Worm (Caenorhabditis elegans): ENCODE measurements around the gene F56D2.5.
A peak's percentile ranks its signal among the peaks of the same experiment; 100 is the strongest.

F56D2.5 gene

DNA sequence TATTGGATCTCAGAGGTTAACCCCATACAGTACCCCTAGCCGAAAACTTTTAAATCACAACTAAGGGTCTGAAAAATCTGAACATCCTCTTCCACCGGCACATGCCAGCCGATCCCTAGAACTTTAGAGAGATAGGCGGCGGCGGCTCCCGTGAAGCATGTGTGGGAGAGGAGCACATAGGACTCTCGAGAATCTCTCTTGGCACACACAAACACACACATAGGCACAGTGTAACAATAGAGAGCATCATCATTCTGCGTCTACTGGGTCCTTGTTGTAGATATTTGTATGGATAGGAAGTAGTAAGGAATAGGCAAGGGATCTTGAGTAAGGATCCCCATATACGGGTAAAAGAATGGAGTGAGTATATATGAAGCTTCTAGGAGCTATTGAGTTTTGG, 15.5 kb downstream of the F56D2.5 start:
- TF ChIP-seq hrde-1 (tag; optimal IDR thresholded peaks at IDR 0.05; ENCODE audit: borderline replicate concordance) (no peak), ceh-27 (GFP tag; optimal IDR thresholded peaks at IDR 0.05) (peak; percentile 2), pha-4 (tag; optimal IDR thresholded peaks at IDR 0.05) (no peak), rcor-1 (GFP tag; IDR thresholded peaks at IDR 0.05) (no peak), let-526 (GFP tag; IDR thresholded peaks at IDR 0.05) (no peak), madf-8 (GFP tag; conservative IDR thresholded peaks at IDR 0.05) (no peak), aptf-3 (GFP tag; IDR thresholded peaks at IDR 0.05) (no peak)

DNA sequence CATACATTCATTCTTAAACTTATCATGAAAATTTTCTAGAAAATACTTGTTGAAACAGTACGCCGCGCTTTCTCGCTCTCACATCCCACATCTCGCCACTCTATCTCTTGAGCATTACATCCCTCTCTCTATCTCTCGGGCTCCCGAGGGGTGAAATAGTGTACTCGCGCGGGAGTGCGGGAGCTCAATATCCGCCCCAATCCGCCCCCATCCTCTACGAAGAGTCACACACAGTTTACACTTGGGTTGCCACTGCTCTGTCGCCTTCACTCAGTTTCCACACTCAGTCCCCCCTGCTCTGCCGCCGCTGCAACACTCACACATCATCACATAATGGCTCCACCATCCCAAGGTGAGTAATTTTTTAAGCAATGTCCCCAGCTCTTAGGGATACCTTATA, 16.4 kb downstream of the F56D2.5 start, which contains the start of gene mlc-3:
Gene mlc-3 (plus strand): TSS at position 227 of the 400 bp plus-strand sequence.
- TF ChIP-seq ztf-28 (GFP tag; IDR thresholded peaks at IDR 0.05), result 0 out of 2 replicates have a peak, but pooled peaks have one; percentile 69
- TF ChIP-seq cebp-1 (GFP tag; IDR thresholded peaks at IDR 0.05), result no peak
- TF ChIP-seq cebp-1 (tag; optimal IDR thresholded peaks at IDR 0.05), result peak; percentile 15
- TF ChIP-seq zfh-2 (GFP tag; conservative IDR thresholded peaks at IDR 0.05), result peak; percentile 64
- no peak for TF ChIP-seq ama-1 (optimal IDR thresholded peaks at IDR 0.05)
- TF ChIP-seq ama-1 (GFP tag; optimal IDR thresholded peaks at IDR 0.05), result no peak
- peak; percentile 47 for TF ChIP-seq him-1 (tag; optimal IDR thresholded peaks at IDR 0.05)
- 0 out of 2 replicates have a peak, but pooled peaks have one; percentile 46 for TF ChIP-seq Y53G8AR.9 (GFP tag; conservative IDR thresholded peaks at IDR 0.05)
- TF ChIP-seq egl-44 (GFP tag; IDR thresholded peaks at IDR 0.05), result no peak

DNA sequence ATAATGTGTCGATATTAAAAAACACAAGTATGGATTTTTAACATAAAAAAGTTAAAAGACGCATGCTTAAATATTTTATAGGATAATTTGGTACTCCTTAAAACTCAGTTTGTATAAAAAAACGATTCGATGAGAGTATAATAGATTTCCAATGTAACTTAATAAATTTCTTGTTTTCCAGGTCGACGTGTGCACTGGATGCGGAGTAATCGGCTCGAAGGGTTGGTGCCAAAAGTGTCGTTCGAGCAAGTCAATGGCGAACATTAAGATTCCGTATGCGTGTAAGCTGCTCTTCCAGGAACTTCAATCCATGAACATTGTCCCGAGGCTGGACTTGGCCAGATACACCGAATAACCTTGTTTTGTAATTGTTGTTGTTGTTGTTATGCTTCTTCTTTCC, 16.9 kb downstream of the F56D2.5 start:
- TF ChIP-seq F37B4.10 (GFP tag; IDR thresholded peaks at IDR 0.05) (no peak), tbp1 (GFP tag; optimal IDR thresholded peaks at IDR 0.05) (no peak), C06A6.2 (GFP tag; conservative IDR thresholded peaks at IDR 0.05) (no peak), lir-1 (GFP tag; conservative IDR thresholded peaks at IDR 0.05) (no peak), nfya-1 (tag; optimal IDR thresholded peaks at IDR 0.05; ENCODE audit: borderline replicate concordance, insufficient read depth) (no peak), ztf-28 (GFP tag; IDR thresholded peaks at IDR 0.05) (no peak), unc-62 (GFP tag; optimal IDR thresholded peaks at IDR 0.05) (no peak), snpc-1.1 (tag; optimal IDR thresholded peaks at IDR 0.05; ENCODE audit: insufficient read depth) (no peak), ztf-6 (GFP tag; IDR thresholded peaks at IDR 0.05) (no peak), ztf-25 (GFP tag; IDR thresholded peaks at IDR 0.05) (no peak), F57A8.1 (GFP tag; optimal IDR thresholded peaks at IDR 0.05) (no peak), attf-6 (GFP tag; IDR thresholded peaks at IDR 0.05) (no peak), lsy-27 (tag; optimal IDR thresholded peaks at IDR 0.05; ENCODE audit: borderline replicate concordance, insufficient read depth) (no peak), nhr-27 (tag; optimal IDR thresholded peaks at IDR 0.05) (no peak), nhr-80 (tag; optimal IDR thresholded peaks at IDR 0.05) (no peak), efl-1 (GFP tag; optimal IDR thresholded peaks at IDR 0.05) (no peak), unc-130 (GFP tag; optimal IDR thresholded peaks at IDR 0.05) (no peak), hlh-26 (GFP tag; conservative IDR thresholded peaks at IDR 0.05) (no peak), pha-4 (tag; optimal IDR thresholded peaks at IDR 0.05) (no peak), B0019.2 (GFP tag; conservative IDR thresholded peaks at IDR 0.05) (no peak)

DNA sequence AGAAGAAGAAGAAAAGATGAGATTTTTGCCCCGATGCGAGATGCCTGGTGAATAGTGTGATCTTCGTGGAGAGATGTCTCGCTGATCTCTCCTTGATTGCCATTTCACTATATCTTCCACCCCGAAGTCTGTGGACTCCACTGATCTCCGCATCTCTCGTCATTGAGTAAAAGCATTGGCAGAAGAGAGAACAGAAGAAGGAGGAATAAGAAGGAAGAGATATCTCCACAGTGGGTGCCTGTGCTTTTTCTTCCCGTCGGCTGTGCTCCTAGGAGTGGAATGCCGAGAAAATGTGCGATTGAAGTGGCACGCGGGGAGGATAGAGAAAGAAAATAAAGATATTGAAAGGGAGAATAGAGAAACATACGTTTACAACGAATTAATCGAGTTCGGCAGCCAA, 17.5 kb downstream of the F56D2.5 start:
- TF ChIP-seq zfh-2 (GFP tag; conservative IDR thresholded peaks at IDR 0.05) (peak; percentile 84), madf-6 (GFP tag; IDR thresholded peaks at IDR 0.05) (no peak), hmg-1.2 (GFP tag; IDR thresholded peaks at IDR 0.05) (0 out of 2 replicates have a peak, but pooled peaks have one; percentile 10), K12H6.12 (tag; optimal IDR thresholded peaks at IDR 0.05) (no peak), F49E8.2 (tag; optimal IDR thresholded peaks at IDR 0.05; ENCODE audit: insufficient read depth) (no peak), pbrm-1 (GFP tag; IDR thresholded peaks at IDR 0.05) (no peak)

Measured in whole organism, young adult.